Worm (Caenorhabditis elegans): Measurements from ENCODE around the gene pqbp-1.1.

Gene pqbp-1.1

ce11 chrIV:282008-282407 lies 20.5 kb upstream of the pqbp-1.1 start:
- TF ChIP-seq F13H6.1 (tag; optimal IDR thresholded peaks at IDR 0.05) (no peak), C08G9.2 (tag; optimal IDR thresholded peaks at IDR 0.05) (no peak), pha-4 (tag; optimal IDR thresholded peaks at IDR 0.05) (no peak), ets-4 (tag; optimal IDR thresholded peaks at IDR 0.05) (no peak), K02D7.2 (tag; optimal IDR thresholded peaks at IDR 0.05) (no peak), ama-1 (optimal IDR thresholded peaks at IDR 0.05) (no peak), dmd-4 (tag; optimal IDR thresholded peaks at IDR 0.05; ENCODE audit: borderline replicate concordance) (no peak), ahr-1 (tag; optimal IDR thresholded peaks at IDR 0.05) (no peak), sdc-2 (tag; optimal IDR thresholded peaks at IDR 0.05) (no peak)

ce11 chrIV:278284-278683 lies 16.8 kb upstream of the pqbp-1.1 start:
- TF ChIP-seq ceh-9 (tag; optimal IDR thresholded peaks at IDR 0.05) (no peak), unc-3 (GFP tag; conservative IDR thresholded peaks at IDR 0.05) (no peak), unc-3 (tag; optimal IDR thresholded peaks at IDR 0.05) (no peak), odd-2 (tag; optimal IDR thresholded peaks at IDR 0.05) (no peak), fkh-6 (tag; optimal IDR thresholded peaks at IDR 0.05) (no peak), madf-2 (tag; optimal IDR thresholded peaks at IDR 0.05) (no peak), nfya-1 (tag; optimal IDR thresholded peaks at IDR 0.05) (no peak), Y22D7AL.16 (tag; optimal IDR thresholded peaks at IDR 0.05) (no peak), C08G9.2 (tag; optimal IDR thresholded peaks at IDR 0.05) (no peak), npax-4 (tag; optimal IDR thresholded peaks at IDR 0.05) (no peak), mec-3 (tag; optimal IDR thresholded peaks at IDR 0.05; ENCODE audit: borderline replicate concordance) (no peak), hlh-8 (tag; optimal IDR thresholded peaks at IDR 0.05) (no peak), pha-2 (tag; optimal IDR thresholded peaks at IDR 0.05) (no peak), C38D4.7 (GFP tag; optimal IDR thresholded peaks at IDR 0.05) (no peak), sdc-2 (tag; optimal IDR thresholded peaks at IDR 0.05) (no peak), ahr-1 (tag; optimal IDR thresholded peaks at IDR 0.05) (no peak), fax-1 (tag; optimal IDR thresholded peaks at IDR 0.05) (no peak), unc-86 (tag; optimal IDR thresholded peaks at IDR 0.05) (no peak), ztf-16 (tag; optimal IDR thresholded peaks at IDR 0.05) (no peak)

- TF ChIP-seq pha-4 (tag; optimal IDR thresholded peaks at IDR 0.05) (no peak), ceh-2 (tag; optimal IDR thresholded peaks at IDR 0.05) (no peak), madf-2 (tag; optimal IDR thresholded peaks at IDR 0.05) (no peak)
Observed at ce11 chrIV:275146-275545, 13.7 kb upstream of the pqbp-1.1 start.

ce11 chrIV:274185-274584 lies 12.7 kb upstream of the pqbp-1.1 start, which contains the start of gene sma-10:
Gene sma-10 (plus strand): TSS chrIV:274420.
- TF ChIP-seq ceh-2 (tag; optimal IDR thresholded peaks at IDR 0.05) (no peak), che-1 (tag; optimal IDR thresholded peaks at IDR 0.05) (no peak), elt-2 (tag; optimal IDR thresholded peaks at IDR 0.05) (peak; percentile 63), fkh-10 (GFP tag; optimal IDR thresholded peaks at IDR 0.05) (no peak), dve-1 (tag; optimal IDR thresholded peaks at IDR 0.05) (peak; percentile 13)

- TF ChIP-seq ceh-24 (tag; optimal IDR thresholded peaks at IDR 0.05): no peak
- TF ChIP-seq ets-4 (tag; optimal IDR thresholded peaks at IDR 0.05): no peak
Observed at ce11 chrIV:273299-273698, 11.8 kb upstream of the pqbp-1.1 start, which contains the start of gene srh-282. Gene srh-282 (minus strand): TSS chrIV:273399.

- no peak for TF ChIP-seq K02D7.2 (tag; optimal IDR thresholded peaks at IDR 0.05)
- no peak for TF ChIP-seq ceh-6 (GFP tag; optimal IDR thresholded peaks at IDR 0.05)
- TF ChIP-seq che-1 (tag; optimal IDR thresholded peaks at IDR 0.05): no peak
- no peak for TF ChIP-seq F13H6.1 (tag; optimal IDR thresholded peaks at IDR 0.05)
- TF ChIP-seq nfya-1 (tag; optimal IDR thresholded peaks at IDR 0.05): no peak
- TF ChIP-seq C38D4.7 (GFP tag; optimal IDR thresholded peaks at IDR 0.05): no peak
- TF ChIP-seq unc-55 (GFP tag; optimal IDR thresholded peaks at IDR 0.05): no peak
- no peak for TF ChIP-seq ceh-18 (tag; optimal IDR thresholded peaks at IDR 0.05)
Observed at ce11 chrIV:269107-269506, 7.6 kb upstream of the pqbp-1.1 start, which contains the start of gene T21D12.11. Gene T21D12.11 (plus strand): TSS chrIV:269407.

Data from whole organism, late embryonic.